Worm (Caenorhabditis elegans): ENCODE measurements around the gene T14F9.2.
A peak's percentile ranks its signal among the peaks of the same experiment; 100 is the strongest.

Gene T14F9.2

ce11 chrX:2212712-2213111 is 21.4 kb upstream of the T14F9.2 start:
- peak; percentile 55 for TF ChIP-seq blmp-1 (tag; optimal IDR thresholded peaks at IDR 0.05; ENCODE audit: insufficient read depth)
- no peak for TF ChIP-seq lin-13 (GFP tag; optimal IDR thresholded peaks at IDR 0.05)

- TF ChIP-seq sem-4 (tag; optimal IDR thresholded peaks at IDR 0.05) (no peak), fos-1 (tag; optimal IDR thresholded peaks at IDR 0.05) (no peak), ztf-1 (GFP tag; conservative IDR thresholded peaks at IDR 0.05) (no peak), nhr-77 (tag; optimal IDR thresholded peaks at IDR 0.05) (no peak), skn-1 (tag; optimal IDR thresholded peaks at IDR 0.05) (no peak), elt-1 (tag; optimal IDR thresholded peaks at IDR 0.05) (no peak), Y55F3AM.14 (GFP tag; optimal IDR thresholded peaks at IDR 0.05) (no peak), aly-2 (tag; optimal IDR thresholded peaks at IDR 0.05) (no peak), blmp-1 (tag; optimal IDR thresholded peaks at IDR 0.05; ENCODE audit: insufficient read depth) (no peak), lin-39 (tag; optimal IDR thresholded peaks at IDR 0.05) (no peak), nhr-25 (tag; optimal IDR thresholded peaks at IDR 0.05) (no peak), nhr-12 (tag; optimal IDR thresholded peaks at IDR 0.05) (no peak), unc-55 (GFP tag; optimal IDR thresholded peaks at IDR 0.05) (no peak), R02D3.7 (tag; optimal IDR thresholded peaks at IDR 0.05) (no peak), lin-11 (tag; optimal IDR thresholded peaks at IDR 0.05) (no peak)
These were observed 20.4 kb upstream of the T14F9.2 start for ce11 chrX:2213400-2214362.

- TF ChIP-seq nhr-77 (tag; optimal IDR thresholded peaks at IDR 0.05) = no peak
- TF ChIP-seq peb-1 (tag; optimal IDR thresholded peaks at IDR 0.05) = peak; percentile 92
- peak; percentile 8 for TF ChIP-seq blmp-1 (tag; optimal IDR thresholded peaks at IDR 0.05; ENCODE audit: insufficient read depth)
- no peak for TF ChIP-seq egl-27 (tag; optimal IDR thresholded peaks at IDR 0.05)
- no peak for TF ChIP-seq mbf-1 (tag; optimal IDR thresholded peaks at IDR 0.05)
- no peak for TF ChIP-seq aly-2 (tag; optimal IDR thresholded peaks at IDR 0.05)
- TF ChIP-seq skn-1 (tag; optimal IDR thresholded peaks at IDR 0.05) = no peak
These were observed 19.7 kb upstream of the T14F9.2 start for ce11 chrX:2214454-2214853.

- TF ChIP-seq unc-39 (tag; optimal IDR thresholded peaks at IDR 0.05) (no peak), nhr-129 (tag; optimal IDR thresholded peaks at IDR 0.05) (peak; percentile 64), nhr-10 (tag; optimal IDR thresholded peaks at IDR 0.05) (no peak), nhr-25 (tag; optimal IDR thresholded peaks at IDR 0.05) (peak; percentile 11), lin-13 (GFP tag; optimal IDR thresholded peaks at IDR 0.05) (no peak), aly-2 (tag; optimal IDR thresholded peaks at IDR 0.05) (no peak), mdl-1 (tag; optimal IDR thresholded peaks at IDR 0.05) (peak in 1 of 2 experiments; percentile 30), blmp-1 (tag; optimal IDR thresholded peaks at IDR 0.05; ENCODE audit: insufficient read depth) (peak; percentile 62), dmd-4 (tag; optimal IDR thresholded peaks at IDR 0.05) (no peak), lin-39 (tag; optimal IDR thresholded peaks at IDR 0.05) (no peak), snpc-4 (tag; optimal IDR thresholded peaks at IDR 0.05) (no peak), lin-11 (tag; optimal IDR thresholded peaks at IDR 0.05) (no peak), Y55F3AM.14 (GFP tag; optimal IDR thresholded peaks at IDR 0.05) (no peak), ZK546.5 (tag; optimal IDR thresholded peaks at IDR 0.05) (no peak), unc-62 (GFP tag; optimal IDR thresholded peaks at IDR 0.05) (no peak), zag-1 (tag; optimal IDR thresholded peaks at IDR 0.05) (no peak), ceh-82 (tag; optimal IDR thresholded peaks at IDR 0.05) (no peak), mab-5 (tag; optimal IDR thresholded peaks at IDR 0.05) (no peak), nhr-21 (tag; optimal IDR thresholded peaks at IDR 0.05) (peak; percentile 61), F13H6.1 (tag; optimal IDR thresholded peaks at IDR 0.05) (peak; percentile 52), lsy-2 (tag; optimal IDR thresholded peaks at IDR 0.05) (peak in 1 of 2 experiments; percentile 27), sem-4 (tag; optimal IDR thresholded peaks at IDR 0.05) (no peak), ceh-16 (tag; optimal IDR thresholded peaks at IDR 0.05) (no peak), mbf-1 (tag; optimal IDR thresholded peaks at IDR 0.05) (no peak), fos-1 (tag; optimal IDR thresholded peaks at IDR 0.05) (peak; percentile 47), egl-27 (tag; optimal IDR thresholded peaks at IDR 0.05) (peak; percentile 65), alr-1 (tag; optimal IDR thresholded peaks at IDR 0.05) (no peak), ztf-11 (tag; optimal IDR thresholded peaks at IDR 0.05) (no peak), C34F6.9 (tag; optimal IDR thresholded peaks at IDR 0.05) (peak; percentile 5), nhr-11 (tag; optimal IDR thresholded peaks at IDR 0.05) (no peak), sma-9 (GFP tag; optimal IDR thresholded peaks at IDR 0.05) (peak; percentile 78), sma-9 (tag; optimal IDR thresholded peaks at IDR 0.05) (no peak), crh-2 (tag; optimal IDR thresholded peaks at IDR 0.05) (peak; percentile 0), ama-1 (optimal IDR thresholded peaks at IDR 0.05) (no peak), unc-55 (GFP tag; optimal IDR thresholded peaks at IDR 0.05) (no peak), skn-1 (tag; optimal IDR thresholded peaks at IDR 0.05) (no peak), peb-1 (tag; optimal IDR thresholded peaks at IDR 0.05) (peak; percentile 98), sma-3 (GFP tag; optimal IDR thresholded peaks at IDR 0.05) (peak; percentile 84), gmeb-1 (tag; optimal IDR thresholded peaks at IDR 0.05) (peak; percentile 45)
These were observed 19.0 kb upstream of the T14F9.2 start for ce11 chrX:2215108-2215507.

All from whole organism, L2 larva.